Fruit fly (Drosophila melanogaster) whole organism, wandering third instar larva: Measurements from ENCODE around the gene Pgm1.

Source experiments
- Mio ChIP-seq: sonication (Bioruptor generic); optimal IDR thresholded peaks from 2 replicates; lab custom pipeline; 2016; ENCODE audit warnings: missing biosample characterization, missing genetic modification characterization
- OdsH ChIP-seq: fragments of 200-800 bp; sonication (Bioruptor generic); optimal IDR thresholded peaks from 2 replicates; lab custom pipeline; 2016; ENCODE audit warnings: missing biosample characterization, mild to moderate bottlenecking, missing genetic modification characterization
- Rel ChIP-seq, 2 experiments: fragments of 200-800 bp; sonication (Bioruptor generic) in 1 of 2; optimal IDR thresholded peaks; 2 replicates in 1 of 2; 3 replicates in 1 of 2; lab custom pipeline; 2016 to 2019; ENCODE audit warnings: mild to moderate bottlenecking in 2 of 2, missing biosample characterization in 2 of 2, missing genetic modification characterization in 2 of 2, moderate library complexity in 1 of 2
- Sp1 ChIP-seq: fragments of 200-800 bp; sonication (Bioruptor generic); optimal IDR thresholded peaks from 3 replicates; lab custom pipeline; 2019; ENCODE audit warnings: missing biosample characterization, mild to moderate bottlenecking, missing genetic modification characterization, moderate library complexity
- br ChIP-seq: fragments of 200-800 bp; sonication (Bioruptor generic); optimal IDR thresholded peaks from 2 replicates; lab custom pipeline; 2016; ENCODE audit warnings: missing biosample characterization, missing genetic modification characterization
- dl ChIP-seq, 2 experiments: fragments of 175-275, 200-275 bp in 1 of 2; fragments of 200-275 bp in 1 of 2; sonication (Bioruptor generic); optimal IDR thresholded peaks; lab custom pipeline; 2018; ENCODE audit warnings: mild to moderate bottlenecking in 2 of 2, missing biosample characterization in 2 of 2, missing genetic modification characterization in 2 of 2, moderate library complexity in 2 of 2; ENCODE audit not compliant: partially characterized antibody in 2 of 2, insufficient read depth in 1 of 2
- dmrt93B ChIP-seq: fragments of 200-800 bp; sonication (Bioruptor generic); optimal IDR thresholded peaks from 2 replicates; lab custom pipeline; 2018; ENCODE audit warnings: missing biosample characterization, mild to moderate bottlenecking, missing genetic modification characterization
- dsf ChIP-seq: sonication (Bioruptor generic); optimal IDR thresholded peaks from 2 replicates; lab custom pipeline; 2016; ENCODE audit warnings: missing biosample characterization, missing genetic modification characterization, borderline replicate concordance
- h ChIP-seq: fragments of 200-800 bp; sonication (Bioruptor generic); optimal IDR thresholded peaks from 3 replicates; lab custom pipeline; 2016; ENCODE audit warnings: missing biosample characterization, mild to moderate bottlenecking, missing genetic modification characterization
- lola ChIP-seq: fragments of >200 bp; optimal IDR thresholded peaks from 2 replicates; lab custom pipeline; 2017; ENCODE audit warnings: missing biosample characterization, missing genetic modification characterization
- sage ChIP-seq: fragments of 200-800 bp; sonication (Bioruptor generic); optimal IDR thresholded peaks from 2 replicates; lab custom pipeline; 2016; ENCODE audit warnings: missing biosample characterization, mild to moderate bottlenecking, missing genetic modification characterization

- TF ChIP-seq h (GFP tag; lab: Kevin White, UChicago) (peak; percentile 50), dmrt93B (peak; percentile 22), Sp1 (GFP tag; lab: Kevin White, UChicago) (peak; percentile 70), lola (GFP tag; lab: Kevin White, UChicago) (no peak), br (GFP tag; lab: Kevin White, UChicago) (peak; percentile 54), dsf (GFP tag; lab: Kevin White, UChicago) (no peak), Mio (GFP tag; lab: Kevin White, UChicago) (no peak), dl (GFP tag; optimal IDR thresholded peaks at IDR 0.05; lab: Kevin White, UChicago; ENCODE audit: insufficient read depth in 1 of 2, partially characterized antibody in 2 of 2) (no peak), sage (GFP tag; lab: Kevin White, UChicago) (no peak), Rel (GFP tag; optimal IDR thresholded peaks at IDR 0.05; lab: Kevin White, UChicago) (no peak), Rel (tag; optimal IDR thresholded peaks at IDR 0.05; lab: Kevin White, UChicago) (peak; percentile 42), OdsH (GFP tag; lab: Kevin White, UChicago) (peak; percentile 22)
These were observed 3.1 kb upstream of the Pgm1 start, which contains the start of the genes Trs20 and elg1 for dm6 chr3L:16131264-16132066.
